Fruit fly (Drosophila melanogaster): ENCODE results near the gene subdued.

dm6 chr3R:19625300-19626230 is 17.0 kb downstream of the subdued start:
- TF ChIP-seq psq (optimal IDR thresholded peaks at IDR 0.05) (no peak), usp (GFP tag; optimal IDR thresholded peaks at IDR 0.05) (no peak), CG8478 (optimal IDR thresholded peaks at IDR 0.05) (no peak), pan (optimal IDR thresholded peaks at IDR 0.05) (no peak), EcR (GFP tag; optimal IDR thresholded peaks at IDR 0.05) (no peak)
